Worm (Caenorhabditis elegans) whole organism, L3 larva: ENCODE data around the gene B0507.4.

Experiments used
- ceh-82 ChIP-seq: fragments of 150-350 bp; optimal IDR thresholded peaks from 2 replicates; lab custom pipeline; 2014; ENCODE audit warnings: missing biosample characterization, missing genetic modification characterization
- elt-2 ChIP-seq: sonication (generic microtip); optimal IDR thresholded peaks from 2 replicates; lab custom pipeline; 2016; ENCODE audit warnings: missing genetic modification reagents, mild to moderate bottlenecking, missing genetic modification characterization, missing compliant biosample characterization
- jun-1 ChIP-seq: fragments of 150-350 bp; optimal IDR thresholded peaks from 2 replicates; lab custom pipeline; 2014; ENCODE audit warnings: missing biosample characterization, missing genetic modification reagents, missing genetic modification characterization
- nhr-237 ChIP-seq: fragments of 150-350 bp; optimal IDR thresholded peaks from 2 replicates; lab custom pipeline; 2014; ENCODE audit warnings: missing biosample characterization, missing genetic modification characterization
- nhr-25 ChIP-seq: sonication (generic microtip); optimal IDR thresholded peaks from 2 replicates; lab custom pipeline; 2017; ENCODE audit warnings: missing biosample characterization, missing genetic modification characterization
- nhr-76 ChIP-seq: fragments of 150-350 bp; sonication (generic microtip); optimal IDR thresholded peaks from 5 replicates; lab custom pipeline; 2014; ENCODE audit warnings: missing biosample characterization, missing genetic modification characterization
- pha-4 ChIP-seq: fragments of 150-350 bp; optimal IDR thresholded peaks from 2 replicates; lab custom pipeline; 2014; ENCODE audit warnings: missing biosample characterization, missing genetic modification reagents, missing genetic modification characterization
- unc-62 ChIP-seq: fragments of 150-350 bp; sonication (generic microtip); optimal IDR thresholded peaks from 4 replicates; lab custom pipeline; 2014; ENCODE audit warnings: missing biosample characterization, missing genetic modification reagents, missing genetic modification characterization

- TF ChIP-seq unc-62 (no peak), nhr-76 (tag; lab: Kevin White, UChicago) (no peak), pha-4 (tag; lab: Kevin White, UChicago) (no peak), elt-2 (tag; lab: Kevin White, UChicago) (no peak), nhr-25 (tag; lab: Kevin White, UChicago) (no peak), nhr-237 (no peak), jun-1 (tag; lab: Kevin White, UChicago) (no peak), ceh-82 (tag; lab: Kevin White, UChicago) (no peak)
Measured at ce11 chrV:8789345-8789744, 34.6 kb downstream of the B0507.4 start.
